Fruit fly (Drosophila melanogaster): ENCODE results near the gene Vha100-1.
A peak's percentile ranks its signal among the peaks of the same experiment; 100 is the strongest.

Vha100-1 gene

dm6 chr3R:29087302-29087782, 43.7 kb upstream of the Vha100-1 start:
- no peak for TF ChIP-seq cnc (optimal IDR thresholded peaks at IDR 0.05)
- no peak for TF ChIP-seq CG5204 (GFP tag; optimal IDR thresholded peaks at IDR 0.05)
- TF ChIP-seq CG11617 (GFP tag; optimal IDR thresholded peaks at IDR 0.05), result no peak
- TF ChIP-seq Clk (GFP tag; optimal IDR thresholded peaks at IDR 0.05), result no peak
- TF ChIP-seq CG33017 (tag; optimal IDR thresholded peaks at IDR 0.05), result no peak
- peak; percentile 6 for TF ChIP-seq ovo (GFP tag; optimal IDR thresholded peaks at IDR 0.05)
- no peak for TF ChIP-seq Crg-1 (GFP tag; optimal IDR thresholded peaks at IDR 0.05)
- TF ChIP-seq toe (GFP tag; optimal IDR thresholded peaks at IDR 0.05), result no peak
- TF ChIP-seq kay (GFP tag; ENCODE audit: borderline replicate concordance), result peak; percentile 70
- TF ChIP-seq CG7101 (tag; optimal IDR thresholded peaks at IDR 0.05), result no peak
- peak; percentile 13 for TF ChIP-seq pad (GFP tag; optimal IDR thresholded peaks at IDR 0.05)

dm6 chr3R:29087926-29088487, 43.0 kb upstream of the Vha100-1 start:
- TF ChIP-seq CG7101 (tag; optimal IDR thresholded peaks at IDR 0.05), result no peak

dm6 chr3R:29088938-29089661, 41.9 kb upstream of the Vha100-1 start:
- TF ChIP-seq kay (GFP tag; ENCODE audit: borderline replicate concordance), result peak; percentile 47
- peak; percentile 21 for TF ChIP-seq CG14711 (tag; optimal IDR thresholded peaks at IDR 0.05)
- TF ChIP-seq tj (GFP tag; optimal IDR thresholded peaks at IDR 0.05), result no peak
- TF ChIP-seq CG5204 (GFP tag; optimal IDR thresholded peaks at IDR 0.05), result peak; percentile 7
- no peak for TF ChIP-seq CG33017 (tag; optimal IDR thresholded peaks at IDR 0.05)

dm6 chr3R:29089662-29090007, 41.4 kb upstream of the Vha100-1 start:
- TF ChIP-seq CG5204 (GFP tag; optimal IDR thresholded peaks at IDR 0.05) (no peak), CG1620 (GFP tag; optimal IDR thresholded peaks at IDR 0.05) (no peak), bab1 (GFP tag; optimal IDR thresholded peaks at IDR 0.05) (no peak), CG11617 (GFP tag; optimal IDR thresholded peaks at IDR 0.05) (no peak), ovo (GFP tag; optimal IDR thresholded peaks at IDR 0.05) (no peak), pad (GFP tag; optimal IDR thresholded peaks at IDR 0.05) (no peak), Crg-1 (GFP tag; optimal IDR thresholded peaks at IDR 0.05) (no peak), CG7045 (GFP tag; optimal IDR thresholded peaks at IDR 0.05) (no peak)

- TF ChIP-seq CG14711 (tag; optimal IDR thresholded peaks at IDR 0.05), result no peak
- no peak for TF ChIP-seq CG1620 (GFP tag; optimal IDR thresholded peaks at IDR 0.05)
Measured at dm6 chr3R:29091609-29092008, 39.4 kb upstream of the Vha100-1 start.

dm6 chr3R:29094152-29094551, 36.8 kb upstream of the Vha100-1 start:
- TF ChIP-seq tj (GFP tag; optimal IDR thresholded peaks at IDR 0.05) (no peak), Clk (GFP tag; optimal IDR thresholded peaks at IDR 0.05) (peak; percentile 25), CG7045 (GFP tag; optimal IDR thresholded peaks at IDR 0.05) (peak; percentile 21)

dm6 chr3R:29095525-29095924, 35.5 kb upstream of the Vha100-1 start:
- TF ChIP-seq CG14711 (tag; optimal IDR thresholded peaks at IDR 0.05), result no peak
- TF ChIP-seq Hr96 (GFP tag; optimal IDR thresholded peaks at IDR 0.05), result no peak
- TF ChIP-seq cnc (optimal IDR thresholded peaks at IDR 0.05), result no peak
- no peak for TF ChIP-seq Crg-1 (GFP tag; optimal IDR thresholded peaks at IDR 0.05)
- no peak for TF ChIP-seq CG12768 (GFP tag; optimal IDR thresholded peaks at IDR 0.05)
- TF ChIP-seq bab1 (GFP tag; optimal IDR thresholded peaks at IDR 0.05), result no peak
- no peak for TF ChIP-seq pad (GFP tag; optimal IDR thresholded peaks at IDR 0.05)
- no peak for TF ChIP-seq CG7045 (GFP tag; optimal IDR thresholded peaks at IDR 0.05)
- TF ChIP-seq cic (GFP tag; optimal IDR thresholded peaks at IDR 0.05), result no peak

dm6 chr3R:29096009-29096443, 35.0 kb upstream of the Vha100-1 start:
- no peak for TF ChIP-seq ovo (GFP tag; optimal IDR thresholded peaks at IDR 0.05)
- TF ChIP-seq kay (GFP tag; ENCODE audit: borderline replicate concordance), result no peak
- no peak for TF ChIP-seq CG7101 (tag; optimal IDR thresholded peaks at IDR 0.05)
- no peak for TF ChIP-seq CG33017 (tag; optimal IDR thresholded peaks at IDR 0.05)
- TF ChIP-seq cnc (optimal IDR thresholded peaks at IDR 0.05), result no peak
- TF ChIP-seq CG12768 (GFP tag; optimal IDR thresholded peaks at IDR 0.05), result no peak
- TF ChIP-seq pad (GFP tag; optimal IDR thresholded peaks at IDR 0.05), result no peak
- TF ChIP-seq Mnt (GFP tag; optimal IDR thresholded peaks at IDR 0.05), result no peak
- TF ChIP-seq Hr96 (GFP tag; optimal IDR thresholded peaks at IDR 0.05), result no peak
- TF ChIP-seq tj (GFP tag; optimal IDR thresholded peaks at IDR 0.05), result no peak
- no peak for TF ChIP-seq CG11617 (GFP tag; optimal IDR thresholded peaks at IDR 0.05)
- TF ChIP-seq CG5204 (GFP tag; optimal IDR thresholded peaks at IDR 0.05), result no peak
